Fruit fly (Drosophila melanogaster) whole organism, prepupa: ENCODE data around the gene ZnT35C.

Experiments used
- Blimp-1 ChIP-seq: fragments of 200-800 bp; sonication (Bioruptor generic); optimal IDR thresholded peaks from 3 replicates; lab custom pipeline; 2017; ENCODE audit warnings: missing biosample characterization, missing genetic modification characterization, mild to moderate bottlenecking, moderate library complexity, missing genetic modification reagents
- CG10631 ChIP-seq: fragments of 200-800 bp; sonication (Bioruptor generic); optimal IDR thresholded peaks from 2 replicates; lab custom pipeline; 2016; ENCODE audit warnings: missing biosample characterization, missing genetic modification characterization
- CG10669 ChIP-seq: fragments of 200-800 bp; sonication (Bioruptor generic); optimal IDR thresholded peaks from 3 replicates; lab custom pipeline; 2018; ENCODE audit warnings: missing biosample characterization, mild to moderate bottlenecking, missing genetic modification characterization, moderate library complexity
- CG11294 ChIP-seq: fragments of 200-800 bp; sonication (Bioruptor generic); IDR thresholded peaks from 2 replicates; pipeline ENCODE4 v1.3.6; 2022; ENCODE audit warnings: missing biosample characterization, missing genetic modification characterization
- CG15336 ChIP-seq: fragments of 200-800 bp; sonication (Bioruptor generic); IDR thresholded peaks from 2 replicates; pipeline ENCODE4 v1.3.6; 2022; ENCODE audit warnings: missing biosample characterization, missing genetic modification characterization
- CG1621 ChIP-seq: fragments of 200-800 bp; sonication (Bioruptor generic); optimal IDR thresholded peaks from 3 replicates; lab custom pipeline; 2018; ENCODE audit warnings: missing biosample characterization, mild to moderate bottlenecking, missing genetic modification characterization
- CG16779 ChIP-seq: fragments of 200-800 bp; sonication (Bioruptor generic); optimal IDR thresholded peaks from 3 replicates; lab custom pipeline; 2017; ENCODE audit warnings: missing biosample characterization, mild to moderate bottlenecking, missing genetic modification characterization
- CG3032 ChIP-seq: fragments of 200-800 bp; optimal IDR thresholded peaks from 2 replicates; lab custom pipeline; 2019; ENCODE audit warnings: missing biosample characterization, mild to moderate bottlenecking, missing genetic modification characterization, moderate library complexity
- CG31627 ChIP-seq: fragments of 200-800 bp; sonication (Bioruptor generic); optimal IDR thresholded peaks from 3 replicates; lab custom pipeline; 2016; ENCODE audit warnings: missing biosample characterization, missing genetic modification characterization
- CG34406 ChIP-seq: fragments of 200-800 bp; sonication (Bioruptor generic); optimal IDR thresholded peaks from 3 replicates; lab custom pipeline; 2016; ENCODE audit warnings: missing biosample characterization, missing genetic modification characterization
- CG3919 ChIP-seq: fragments of 200-800 bp; sonication (Bioruptor generic); optimal IDR thresholded peaks from 3 replicates; lab custom pipeline; 2016; ENCODE audit warnings: missing biosample characterization, missing genetic modification characterization
- CG6163 ChIP-seq: fragments of 200-800 bp; sonication (Bioruptor generic); IDR thresholded peaks from 3 replicates; pipeline ENCODE4 v1.3.6; 2022; ENCODE audit warnings: missing biosample characterization, missing genetic modification characterization
- CG6276 ChIP-seq: fragments of 200-800 bp; sonication (Bioruptor generic); optimal IDR thresholded peaks from 2 replicates; lab custom pipeline; 2017; ENCODE audit warnings: missing biosample characterization, mild to moderate bottlenecking, missing genetic modification characterization
- CG6792 ChIP-seq: fragments of 200-800 bp; sonication (Bioruptor generic); optimal IDR thresholded peaks from 3 replicates; lab custom pipeline; 2016; ENCODE audit warnings: missing biosample characterization, missing genetic modification characterization
- CG6808 ChIP-seq: fragments of 200-800 bp; sonication (Bioruptor generic); optimal IDR thresholded peaks from 3 replicates; lab custom pipeline; 2017; ENCODE audit warnings: missing biosample characterization, missing genetic modification characterization, mild to moderate bottlenecking, moderate library complexity, missing genetic modification reagents
- CG6854 ChIP-seq: fragments of 200-800 bp; sonication (Bioruptor generic); optimal IDR thresholded peaks from 2 replicates; lab custom pipeline; 2017; ENCODE audit warnings: missing biosample characterization, mild to moderate bottlenecking, missing genetic modification characterization
- CG8119 ChIP-seq: fragments of 200-800 bp; sonication (Bioruptor generic); IDR thresholded peaks from 3 replicates; pipeline ENCODE4 v1.3.6; 2022; ENCODE audit warnings: missing biosample characterization, missing genetic modification characterization
- CG8632 ChIP-seq: fragments of 200-800 bp; sonication (Bioruptor generic); optimal IDR thresholded peaks from 3 replicates; lab custom pipeline; 2016; ENCODE audit warnings: missing biosample characterization, missing genetic modification characterization
- CG9139 ChIP-seq: fragments of 200-800 bp; sonication (Bioruptor generic); optimal IDR thresholded peaks from 3 replicates; lab custom pipeline; 2017; ENCODE audit warnings: missing biosample characterization, mild to moderate bottlenecking, missing genetic modification characterization
- Eip75B ChIP-seq: fragments of 200-800 bp; sonication (Bioruptor generic); optimal IDR thresholded peaks from 3 replicates; lab custom pipeline; 2016; ENCODE audit warnings: missing biosample characterization, missing genetic modification characterization
- Eip78C ChIP-seq: fragments of 200-800 bp; sonication (Bioruptor generic); peaks from one replicate; lab custom pipeline; 2016; ENCODE audit warnings: missing biosample characterization, missing genetic modification characterization
- Eip93F ChIP-seq: fragments of 200-800 bp; sonication (Bioruptor generic); optimal IDR thresholded peaks from 2 replicates; lab custom pipeline; 2016; ENCODE audit warnings: missing biosample characterization, mild to moderate bottlenecking, missing genetic modification characterization
- Ets96B ChIP-seq: fragments of 200-800 bp; optimal IDR thresholded peaks from 2 replicates; lab custom pipeline; 2019; ENCODE audit warnings: missing biosample characterization, mild to moderate bottlenecking, missing genetic modification characterization, moderate library complexity
- Gug ChIP-seq: fragments of 200-800 bp; sonication (Bioruptor generic); IDR thresholded peaks from 2 replicates; pipeline ENCODE4 v1.3.6; 2022; ENCODE audit warnings: missing biosample characterization, missing genetic modification characterization
- Hr4 ChIP-seq: fragments of 200-800 bp; sonication (Bioruptor generic); optimal IDR thresholded peaks from 3 replicates; lab custom pipeline; 2016; ENCODE audit warnings: missing biosample characterization, missing genetic modification characterization
- Lpt ChIP-seq: fragments of 200-800 bp; sonication (Bioruptor generic); optimal IDR thresholded peaks from 3 replicates; lab custom pipeline; 2016; ENCODE audit warnings: missing biosample characterization, missing genetic modification characterization
- OdsH ChIP-seq: fragments of 200-800 bp; sonication (Bioruptor generic); optimal IDR thresholded peaks from 3 replicates; lab custom pipeline; 2016; ENCODE audit warnings: missing biosample characterization, missing genetic modification characterization
- Sox102F ChIP-seq: fragments of 200-800 bp; sonication (Bioruptor generic); optimal IDR thresholded peaks from 2 replicates; lab custom pipeline; 2016; ENCODE audit warnings: missing biosample characterization, mild to moderate bottlenecking, missing genetic modification characterization
- Sox14 ChIP-seq: fragments of 200-800 bp; sonication (Bioruptor generic); optimal IDR thresholded peaks from 3 replicates; lab custom pipeline; 2016; ENCODE audit warnings: missing biosample characterization, missing genetic modification characterization
- Sox15 ChIP-seq: fragments of 200-800 bp; sonication (Bioruptor generic); optimal IDR thresholded peaks from 3 replicates; lab custom pipeline; 2016; ENCODE audit warnings: missing biosample characterization, missing genetic modification characterization
- achi ChIP-seq: fragments of 200-800 bp; sonication (Bioruptor generic); optimal IDR thresholded peaks from 3 replicates; lab custom pipeline; 2016; ENCODE audit warnings: missing biosample characterization, missing genetic modification characterization
- dac ChIP-seq: fragments of 200-800 bp; sonication (Bioruptor generic); optimal IDR thresholded peaks from 2 replicates; lab custom pipeline; 2017; ENCODE audit warnings: missing biosample characterization, mild to moderate bottlenecking, missing genetic modification characterization
- dsx ChIP-seq: fragments of 200-800 bp; optimal IDR thresholded peaks from 3 replicates; lab custom pipeline; 2019; ENCODE audit warnings: missing biosample characterization, mild to moderate bottlenecking, missing genetic modification characterization, moderate library complexity; ENCODE audit not compliant: poor library complexity, severe bottlenecking
- eg ChIP-seq: fragments of 200-800 bp; sonication (Bioruptor generic); IDR thresholded peaks from 3 replicates; pipeline ENCODE4 v1.3.6; 2022; ENCODE audit warnings: missing biosample characterization, missing genetic modification characterization
- esn ChIP-seq: fragments of 200-800 bp; sonication (Bioruptor generic); optimal IDR thresholded peaks from 2 replicates; lab custom pipeline; 2016; ENCODE audit warnings: missing biosample characterization, mild to moderate bottlenecking, missing genetic modification characterization, moderate library complexity
- fd59A ChIP-seq: fragments of 200-800 bp; sonication (Bioruptor generic); optimal IDR thresholded peaks from 2 replicates; lab custom pipeline; 2017; ENCODE audit warnings: missing biosample characterization, mild to moderate bottlenecking, missing genetic modification characterization, missing genetic modification reagents
- fd85E ChIP-seq: fragments of 200-800 bp; sonication (Bioruptor generic); optimal IDR thresholded peaks from 3 replicates; lab custom pipeline; 2016; ENCODE audit warnings: missing biosample characterization, missing genetic modification characterization
- fkh ChIP-seq: fragments of 200-800 bp; sonication (Bioruptor generic); optimal IDR thresholded peaks from 3 replicates; lab custom pipeline; 2017; ENCODE audit warnings: missing biosample characterization, mild to moderate bottlenecking, missing genetic modification characterization, moderate library complexity
- net ChIP-seq: fragments of 200-800 bp; sonication (Bioruptor generic); optimal IDR thresholded peaks from 3 replicates; lab custom pipeline; 2016; ENCODE audit warnings: missing biosample characterization, missing genetic modification characterization
- salr ChIP-seq, 2 experiments: fragments of 200-800 bp; sonication (Bioruptor generic); optimal IDR thresholded peaks; 3 replicates each; lab custom pipeline; 2016 to 2018; ENCODE audit warnings: missing biosample characterization in 2 of 2, missing genetic modification characterization in 2 of 2, mild to moderate bottlenecking in 1 of 2
- spab ChIP-seq: fragments of 200-800 bp; sonication (Bioruptor generic); optimal IDR thresholded peaks from 2 replicates; lab custom pipeline; 2017; ENCODE audit warnings: missing biosample characterization, mild to moderate bottlenecking, missing genetic modification characterization, missing genetic modification reagents
- ss ChIP-seq, 2 experiments: fragments of 200-800 bp; sonication (Bioruptor generic); optimal IDR thresholded peaks; 2 replicates in 1 of 2; 3 replicates in 1 of 2; lab custom pipeline; 2017 to 2018; ENCODE audit warnings: mild to moderate bottlenecking in 2 of 2, missing biosample characterization in 2 of 2, missing genetic modification characterization in 2 of 2, moderate library complexity in 1 of 2
- svp ChIP-seq: fragments of 200-800 bp; sonication (Bioruptor generic); peaks from one replicate; lab custom pipeline; 2016; ENCODE audit warnings: missing biosample characterization, missing genetic modification characterization
- vri ChIP-seq: fragments of 200-800 bp; sonication (Bioruptor generic); optimal IDR thresholded peaks from 3 replicates; lab custom pipeline; 2016; ENCODE audit warnings: missing biosample characterization, mild to moderate bottlenecking, missing genetic modification characterization

The ZnT35C gene

dm6 chr2L:15271336-15271735, 23.8 kb upstream of the ZnT35C start:
- TF ChIP-seq ss (GFP tag; optimal IDR thresholded peaks at IDR 0.05; lab: Kevin White, UChicago) (peak in 1 of 2 experiments; percentile 11), fkh (GFP tag; lab: Kevin White, UChicago) (peak; percentile 27), Sox14 (GFP tag; lab: Kevin White, UChicago) (peak; percentile 16), esn (GFP tag; lab: Kevin White, UChicago) (no peak)
- TF ChIP-seq, all 60 proteins: peak for 3

DNA sequence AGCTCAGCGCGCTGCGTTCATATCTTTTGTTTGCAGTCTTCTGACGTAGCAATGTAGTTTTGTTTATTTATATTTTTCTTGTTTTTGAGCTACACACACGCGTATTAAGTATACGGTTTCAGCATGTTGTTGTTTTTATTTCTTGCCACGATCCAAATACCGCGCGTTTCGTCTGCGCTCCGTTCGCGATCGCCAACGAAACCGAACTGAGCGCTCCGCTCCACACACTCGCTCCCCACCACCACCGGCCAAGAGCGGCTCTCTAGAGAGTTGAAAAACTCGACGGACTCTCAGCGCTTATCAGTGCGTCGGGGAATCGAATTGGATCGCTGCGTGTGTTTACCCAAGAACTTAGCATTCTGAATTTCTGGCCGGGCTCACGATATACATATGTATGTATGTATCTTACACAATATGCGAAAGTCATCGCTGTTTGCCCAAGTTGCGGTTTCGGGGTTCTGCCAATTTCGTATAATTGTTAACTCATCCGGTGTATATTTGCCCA, 17.0 kb upstream of the ZnT35C start, which contains the start of gene yuri:
TSS of gene yuri (minus strand) at position 210 of the 505 bp plus-strand sequence.
- TF ChIP-seq CG31627 (GFP tag; lab: Kevin White, UChicago) (no peak), CG6276 (GFP tag; lab: Kevin White, UChicago) (peak; percentile 69), net (GFP tag; lab: Kevin White, UChicago) (peak; percentile 48), dsx (GFP tag; lab: Kevin White, UChicago) (peak; percentile 81), esn (GFP tag; lab: Kevin White, UChicago) (peak; percentile 51), CG6792 (GFP tag; lab: Kevin White, UChicago) (peak; percentile 36), vri (GFP tag; lab: Kevin White, UChicago) (peak; percentile 87), salr (GFP tag; optimal IDR thresholded peaks at IDR 0.05; lab: Kevin White, UChicago) (peak in 1 of 2 experiments; percentile 24), CG6854 (peak; percentile 79), CG11294 (GFP tag; lab: Robert Waterston, UW) (no peak), Sox15 (GFP tag; lab: Kevin White, UChicago) (no peak), Eip93F (GFP tag; lab: Kevin White, UChicago) (no peak), Ets96B (tag; lab: Kevin White, UChicago) (peak; percentile 68), Gug (GFP tag; lab: Robert Waterston, UW) (peak; percentile 51; the same call in 1 of the 2 replicates), fd59A (peak; percentile 25), CG9139 (GFP tag; lab: Kevin White, UChicago) (peak; percentile 89), dac (GFP tag; lab: Kevin White, UChicago) (no peak), Lpt (GFP tag; lab: Kevin White, UChicago) (peak; percentile 67), OdsH (no peak), CG3032 (tag; lab: Kevin White, UChicago) (peak; percentile 61), CG34406 (GFP tag; lab: Kevin White, UChicago) (peak; percentile 40), spab (GFP tag; lab: Kevin White, UChicago) (peak; percentile 71), Sox102F (peak; percentile 56), CG6163 (GFP tag; lab: Robert Waterston, UW) (peak; percentile 87), CG8119 (GFP tag; lab: Robert Waterston, UW) (peak; percentile 80), CG10669 (GFP tag; lab: Kevin White, UChicago) (peak; percentile 53), CG3919 (GFP tag; lab: Kevin White, UChicago) (peak; percentile 60), Hr4 (GFP tag; lab: Kevin White, UChicago) (no peak), ss (GFP tag; optimal IDR thresholded peaks at IDR 0.05; lab: Kevin White, UChicago) (peak; percentile 87 to 90), CG15336 (GFP tag; lab: Robert Waterston, UW) (peak; percentile 79), fd85E (GFP tag; lab: Kevin White, UChicago) (no peak), CG6808 (GFP tag; lab: Kevin White, UChicago) (peak; percentile 76), CG16779 (peak; percentile 88), achi (GFP tag; lab: Kevin White, UChicago) (peak; percentile 41), svp (peak; percentile 79), Eip78C (GFP tag; lab: Kevin White, UChicago) (peak; percentile 87), fkh (GFP tag; lab: Kevin White, UChicago) (peak; percentile 97), eg (GFP tag; lab: Robert Waterston, UW) (peak; percentile 81), Eip75B (peak; percentile 56), CG8632 (GFP tag; lab: Kevin White, UChicago) (peak; percentile 32), CG10631 (GFP tag; lab: Kevin White, UChicago) (no peak), CG1621 (tag; lab: Kevin White, UChicago) (peak; percentile 87), Blimp-1 (GFP tag; lab: Kevin White, UChicago) (peak; percentile 9)
- TF ChIP-seq, all 60 proteins: peak for 34
